Worm (Caenorhabditis elegans) whole organism, young adult: ENCODE measurements around the gene lgc-31.

ENCODE experiments used
- B0035.1 ChIP-seq: sonication (generic microtip); optimal IDR thresholded peaks from 2 replicates; lab custom pipeline; 2016; ENCODE audit warnings: missing genetic modification characterization, mild to moderate bottlenecking, missing compliant biosample characterization, missing genotype, missing genetic modification reagents
- C17E4.6 ChIP-seq: fragments of 200-800 bp; sonication (Bioruptor generic); IDR thresholded peaks from 2 replicates; pipeline ENCODE4 v1.3.6; 2022; ENCODE audit warnings: missing genetic modification reagents, missing genetic modification characterization, missing compliant biosample characterization
- D2030.7 ChIP-seq: fragments of 200-800 bp; sonication (Bioruptor generic); IDR thresholded peaks from 2 replicates; pipeline ENCODE4 v1.3.6; 2022; ENCODE audit warnings: missing genetic modification reagents, missing genetic modification characterization, missing compliant biosample characterization
- F10E7.11 ChIP-seq: sonication (generic microtip); optimal IDR thresholded peaks from 2 replicates; lab custom pipeline; 2017; ENCODE audit warnings: mild to moderate bottlenecking, missing genetic modification characterization, moderate library complexity, missing compliant biosample characterization
- F22D6.2 ChIP-seq: sonication (generic microtip); optimal IDR thresholded peaks from 2 replicates; lab custom pipeline; 2016; ENCODE audit warnings: mild to moderate bottlenecking, missing genetic modification characterization, missing compliant biosample characterization
- F23B12.7 ChIP-seq: sonication (generic microtip); optimal IDR thresholded peaks from 2 replicates; lab custom pipeline; 2017; ENCODE audit warnings: missing genetic modification characterization, mild to moderate bottlenecking, missing compliant biosample characterization, antibody characterized with exemption, moderate library complexity; ENCODE audit not compliant: insufficient read depth
- F33H1.4 ChIP-seq: fragments of 200-800 bp; sonication (Bioruptor generic); IDR thresholded peaks from 2 replicates; pipeline ENCODE4 v1.3.6; 2022; ENCODE audit warnings: missing genetic modification reagents, missing genetic modification characterization, missing compliant biosample characterization
- F39B2.1 ChIP-seq: fragments of 200-800 bp; sonication (Bioruptor generic); IDR thresholded peaks from 2 replicates; pipeline ENCODE4 v1.3.6; 2022; ENCODE audit warnings: missing genetic modification reagents, missing genetic modification characterization, missing compliant biosample characterization
- F55B11.4 ChIP-seq: sonication (generic microtip); optimal IDR thresholded peaks from 2 replicates; lab custom pipeline; 2016; ENCODE audit warnings: missing compliant biosample characterization, missing genetic modification characterization, borderline replicate concordance; ENCODE audit not compliant: insufficient read depth
- T26A5.8 ChIP-seq: sonication (generic microtip); optimal IDR thresholded peaks from 2 replicates; lab custom pipeline; 2016; ENCODE audit warnings: missing genetic modification characterization, missing compliant biosample characterization
- Y95B8A.8 ChIP-seq: fragments of 200-800 bp; sonication (Bioruptor generic); IDR thresholded peaks from 2 replicates; pipeline ENCODE4 v1.3.6; 2022; ENCODE audit warnings: missing genetic modification reagents, missing genetic modification characterization, missing compliant biosample characterization
- ZK185.1 ChIP-seq: sonication (generic microtip); optimal IDR thresholded peaks from 2 replicates; lab custom pipeline; 2016; ENCODE audit warnings: mild to moderate bottlenecking, missing genetic modification characterization, missing compliant biosample characterization; ENCODE audit not compliant: poor library complexity, severe bottlenecking
- athp-1 ChIP-seq: sonication (generic microtip); optimal IDR thresholded peaks from 2 replicates; lab custom pipeline; 2017; ENCODE audit warnings: mild to moderate bottlenecking, missing genetic modification characterization, missing compliant biosample characterization
- attf-3 ChIP-seq: fragments of 200-800 bp; sonication (Bioruptor generic); conservative IDR thresholded peaks from 2 replicates; pipeline ENCODE4 v1.3.6; 2022; ENCODE audit warnings: missing genetic modification reagents, missing genetic modification characterization, missing compliant biosample characterization
- attf-5 ChIP-seq: fragments of 200-800 bp; sonication (Bioruptor generic); optimal IDR thresholded peaks from 2 replicates; lab custom pipeline; 2018; ENCODE audit warnings: mild to moderate bottlenecking, missing genetic modification characterization, missing compliant biosample characterization
- cebp-2 ChIP-seq: fragments of 200-800 bp; sonication (Bioruptor generic); IDR thresholded peaks from 2 replicates; pipeline ENCODE4 v1.3.6; 2022; ENCODE audit warnings: missing genetic modification characterization, missing compliant biosample characterization
- ceh-27 ChIP-seq: fragments of 200-800 bp; sonication (Bioruptor generic); optimal IDR thresholded peaks from 2 replicates; lab custom pipeline; 2018; ENCODE audit warnings: mild to moderate bottlenecking, missing genetic modification characterization, moderate library complexity, missing compliant biosample characterization
- ceh-40 ChIP-seq: fragments of 200-800 bp; sonication (Bioruptor generic); IDR thresholded peaks from 2 replicates; pipeline ENCODE4 v1.3.6; 2022; ENCODE audit warnings: missing genetic modification characterization, missing compliant biosample characterization
- ceh-91 ChIP-seq: fragments of 200-800 bp; sonication (Bioruptor generic); IDR thresholded peaks from 2 replicates; pipeline ENCODE4 v1.3.6; 2022; ENCODE audit warnings: missing genetic modification reagents, missing genetic modification characterization, missing compliant biosample characterization
- chd-7 ChIP-seq: sonication (generic microtip); optimal IDR thresholded peaks from 2 replicates; lab custom pipeline; 2016; ENCODE audit warnings: mild to moderate bottlenecking, missing genetic modification characterization, moderate library complexity, missing compliant biosample characterization
- dpff-1 ChIP-seq: sonication (generic microtip); optimal IDR thresholded peaks from 2 replicates; lab custom pipeline; 2017; ENCODE audit warnings: mild to moderate bottlenecking, missing genetic modification characterization, missing compliant biosample characterization
- dpl-1 ChIP-seq: fragments of 150-350 bp; optimal IDR thresholded peaks from 2 replicates; lab custom pipeline; 2014; ENCODE audit warnings: missing biosample characterization, missing genetic modification reagents, missing genetic modification characterization
- egrh-3 ChIP-seq: fragments of 200-800 bp; sonication (Bioruptor generic); IDR thresholded peaks from 2 replicates; pipeline ENCODE4 v1.3.6; 2022; ENCODE audit warnings: missing genetic modification reagents, missing genetic modification characterization, missing compliant biosample characterization
- ets-4 ChIP-seq: fragments of 200-800 bp; sonication (Bioruptor generic); optimal IDR thresholded peaks from 2 replicates; lab custom pipeline; 2018; ENCODE audit warnings: mild to moderate bottlenecking, missing genetic modification characterization, missing compliant biosample characterization
- hmg-1.2 ChIP-seq: fragments of 200-800 bp; sonication (Bioruptor generic); IDR thresholded peaks from 2 replicates; pipeline ENCODE4 v1.3.6; 2022; ENCODE audit warnings: missing genetic modification reagents, missing genetic modification characterization, missing compliant biosample characterization
- hrde-1 ChIP-seq: sonication (generic microtip); optimal IDR thresholded peaks from 2 replicates; lab custom pipeline; 2016; ENCODE audit warnings: missing genetic modification characterization, mild to moderate bottlenecking, missing compliant biosample characterization, moderate library complexity, missing genotype, missing genetic modification reagents, borderline replicate concordance
- let-526 ChIP-seq: fragments of 200-800 bp; sonication (Bioruptor generic); IDR thresholded peaks from 2 replicates; pipeline ENCODE4 v1.3.6; 2022; ENCODE audit warnings: missing genetic modification reagents, missing genetic modification characterization, missing compliant biosample characterization
- lin-26 ChIP-seq: fragments of 200-800 bp; sonication (Bioruptor generic); IDR thresholded peaks from 2 replicates; pipeline ENCODE4 v1.3.6; 2022; ENCODE audit warnings: missing genetic modification reagents, missing genetic modification characterization, missing compliant biosample characterization
- lin-35 ChIP-seq, 3 experiments: fragments of 150-350 bp in 2 of 3; sonication (generic microtip) in 1 of 3; optimal IDR thresholded peaks; 2 replicates each; lab custom pipeline; 2014 to 2018; ENCODE audit warnings: missing biosample characterization in 3 of 3, missing genetic modification characterization in 3 of 3, missing genetic modification reagents in 3 of 3
- lin-40 ChIP-seq: sonication (generic microtip); optimal IDR thresholded peaks from 2 replicates; lab custom pipeline; 2016; ENCODE audit warnings: missing genetic modification characterization, mild to moderate bottlenecking, missing compliant biosample characterization, missing genotype, missing genetic modification reagents
- lsl-1 ChIP-seq: fragments of 200-800 bp; sonication (Bioruptor generic); optimal IDR thresholded peaks from 2 replicates; lab custom pipeline; 2018; ENCODE audit warnings: mild to moderate bottlenecking, missing genetic modification characterization, moderate library complexity, missing compliant biosample characterization
- madf-10 ChIP-seq: sonication (generic microtip); optimal IDR thresholded peaks from 2 replicates; lab custom pipeline; 2016; ENCODE audit warnings: mild to moderate bottlenecking, missing genetic modification characterization, missing compliant biosample characterization
- madf-6 ChIP-seq: fragments of 200-800 bp; sonication (Bioruptor generic); IDR thresholded peaks from 2 replicates; pipeline ENCODE4 v1.3.6; 2022; ENCODE audit warnings: missing genetic modification reagents, missing genetic modification characterization, missing compliant biosample characterization
- madf-8 ChIP-seq: fragments of 200-800 bp; sonication (Bioruptor generic); conservative IDR thresholded peaks from 2 replicates; pipeline ENCODE4 v1.3.6; 2022; ENCODE audit warnings: missing genetic modification reagents, missing genetic modification characterization, missing compliant biosample characterization
- mel-28 ChIP-seq: sonication (generic microtip); optimal IDR thresholded peaks from 2 replicates; lab custom pipeline; 2016; ENCODE audit warnings: borderline replicate concordance, mild to moderate bottlenecking, missing genetic modification characterization, missing compliant biosample characterization
- nfya-1 ChIP-seq: sonication (generic microtip); optimal IDR thresholded peaks from 2 replicates; lab custom pipeline; 2017; ENCODE audit warnings: antibody characterized with exemption, missing compliant biosample characterization, missing genetic modification characterization, borderline replicate concordance; ENCODE audit not compliant: insufficient read depth
- nfyb-1 ChIP-seq: fragments of 200-800 bp; sonication (Bioruptor generic); IDR thresholded peaks from 2 replicates; pipeline ENCODE4 v1.3.6; 2022; ENCODE audit warnings: missing genetic modification reagents, missing genetic modification characterization, missing compliant biosample characterization
- nhr-27 ChIP-seq: fragments of 200-800 bp; sonication (Bioruptor generic); optimal IDR thresholded peaks from 2 replicates; lab custom pipeline; 2018; ENCODE audit warnings: mild to moderate bottlenecking, missing genetic modification characterization, moderate library complexity, missing compliant biosample characterization
- pha-4 ChIP-seq: fragments of 150-350 bp; sonication (generic microtip); optimal IDR thresholded peaks from 2 replicates; lab custom pipeline; 2014; ENCODE audit warnings: missing biosample characterization, missing genetic modification reagents, missing genetic modification characterization
- rec-8 ChIP-seq, 2 experiments: sonication (generic microtip); optimal IDR thresholded peaks; 2 replicates each; lab custom pipeline; 2016; ENCODE audit warnings: mild to moderate bottlenecking in 2 of 2, missing genetic modification characterization in 2 of 2, missing genetic modification reagents in 2 of 2, missing genotype in 2 of 2, missing biosample characterization in 1 of 2, missing compliant biosample characterization in 1 of 2, moderate library complexity in 1 of 2
- sea-2 ChIP-seq: fragments of 200-800 bp; sonication (Bioruptor generic); IDR thresholded peaks from 2 replicates; pipeline ENCODE4 v1.3.6; 2022; ENCODE audit warnings: missing genetic modification characterization, missing compliant biosample characterization
- snpc-1.3 ChIP-seq: sonication (generic microtip); optimal IDR thresholded peaks from 2 replicates; lab custom pipeline; 2017; ENCODE audit warnings: missing genetic modification characterization, mild to moderate bottlenecking, missing compliant biosample characterization, antibody characterized with exemption, moderate library complexity, missing genotype, missing genetic modification reagents; ENCODE audit not compliant: insufficient read depth
- tbp1 ChIP-seq: fragments of 200-800 bp; sonication (Bioruptor generic); optimal IDR thresholded peaks from 2 replicates; lab custom pipeline; 2018; ENCODE audit warnings: mild to moderate bottlenecking, missing genetic modification characterization, missing compliant biosample characterization
- tbx-9 ChIP-seq: sonication (generic microtip); optimal IDR thresholded peaks from 2 replicates; lab custom pipeline; 2016; ENCODE audit warnings: borderline replicate concordance, missing genetic modification characterization, inconsistent platforms, missing compliant biosample characterization
- xnd-1 ChIP-seq: sonication (generic microtip); optimal IDR thresholded peaks from 2 replicates; lab custom pipeline; 2016; ENCODE audit warnings: missing genotype, missing genetic modification reagents, missing genetic modification characterization, missing compliant biosample characterization
- zfh-2 ChIP-seq: fragments of 200-800 bp; sonication (Bioruptor generic); conservative IDR thresholded peaks from 2 replicates; pipeline ENCODE4 v1.3.6; 2022; ENCODE audit warnings: missing genetic modification reagents, missing genetic modification characterization, missing compliant biosample characterization
- zim-3 ChIP-seq: sonication (generic microtip); optimal IDR thresholded peaks from 2 replicates; lab custom pipeline; 2017; ENCODE audit warnings: mild to moderate bottlenecking, missing genetic modification characterization, moderate library complexity, missing compliant biosample characterization
- ztf-28 ChIP-seq: fragments of 200-800 bp; sonication (Bioruptor generic); IDR thresholded peaks from 2 replicates; pipeline ENCODE4 v1.3.6; 2022; ENCODE audit warnings: missing genetic modification reagents, missing genetic modification characterization, missing compliant biosample characterization

The lgc-31 gene

ce11 chrV:15479825-15480224, 42.0 kb downstream of the lgc-31 start (continued):
- no peak for TF ChIP-seq zim-3 (tag; lab: Kevin White, UChicago)
- no peak for TF ChIP-seq hrde-1 (tag; lab: Kevin White, UChicago)
- TF ChIP-seq mel-28 (tag; lab: Kevin White, UChicago) = no peak
- TF ChIP-seq nhr-27 (tag; lab: Kevin White, UChicago) = no peak
- no peak for TF ChIP-seq F10E7.11 (tag; lab: Kevin White, UChicago)
- peak; percentile 27 for TF ChIP-seq lsl-1
- peak; percentile 61 for TF ChIP-seq T26A5.8 (tag; lab: Kevin White, UChicago)
- no peak for TF ChIP-seq F39B2.1
- no peak for TF ChIP-seq madf-10 (tag; lab: Kevin White, UChicago)
- no peak for TF ChIP-seq let-526 (GFP tag; lab: Robert Waterston, UW)
- TF ChIP-seq attf-3 (GFP tag; lab: Robert Waterston, UW) = no peak
- TF ChIP-seq pha-4 = no peak
- TF ChIP-seq lin-35 (GFP tag; optimal IDR thresholded peaks at IDR 0.05; lab: Kevin White, UChicago) = no peak
- no peak for TF ChIP-seq C17E4.6 (GFP tag; lab: Robert Waterston, UW)
- TF ChIP-seq hmg-1.2 = peak; percentile 49
- TF ChIP-seq ceh-27 (GFP tag; lab: Kevin White, UChicago) = no peak
- TF ChIP-seq rec-8 (tag; optimal IDR thresholded peaks at IDR 0.05; lab: Kevin White, UChicago) = peak in 1 of 2 experiments; percentile 53
- no peak for TF ChIP-seq nfya-1 (tag; lab: Kevin White, UChicago)
- no peak for TF ChIP-seq egrh-3
- no peak for TF ChIP-seq sea-2 (GFP tag; lab: Robert Waterston, UW)
- TF ChIP-seq Y95B8A.8 (GFP tag; lab: Robert Waterston, UW) = no peak
- no peak for TF ChIP-seq ZK185.1 (tag; lab: Kevin White, UChicago)
- TF ChIP-seq F22D6.2 (tag; lab: Kevin White, UChicago) = no peak
- TF ChIP-seq ets-4 = no peak
- peak; percentile 52 for TF ChIP-seq snpc-1.3
- TF ChIP-seq tbx-9 (tag; lab: Kevin White, UChicago) = no peak
- no peak for TF ChIP-seq cebp-2 (GFP tag; lab: Robert Waterston, UW)
- TF ChIP-seq madf-8 = no peak
- TF ChIP-seq dpff-1 (tag; lab: Kevin White, UChicago) = no peak
- no peak for TF ChIP-seq ceh-40 (GFP tag; lab: Robert Waterston, UW)
- peak; percentile 78 for TF ChIP-seq D2030.7
- peak; percentile 21; the same call in 1 of the 2 replicates for TF ChIP-seq F33H1.4 (GFP tag; lab: Robert Waterston, UW)
- TF ChIP-seq attf-5 (GFP tag; lab: Kevin White, UChicago) = peak; percentile 20
- TF ChIP-seq B0035.1 = no peak
- TF ChIP-seq dpl-1 (GFP tag; lab: Kevin White, UChicago) = no peak
- TF ChIP-seq lin-26 (GFP tag; lab: Robert Waterston, UW) = no peak
- no peak for TF ChIP-seq ceh-91
- no peak for TF ChIP-seq athp-1 (tag; lab: Kevin White, UChicago)
- no peak for TF ChIP-seq xnd-1 (tag; lab: Kevin White, UChicago)
- TF ChIP-seq nfyb-1 (GFP tag; lab: Robert Waterston, UW) = 0 out of 2 replicates have a peak, but pooled peaks have one; percentile 50
- peak; percentile 88 for TF ChIP-seq tbp1
- TF ChIP-seq ztf-28 (GFP tag; lab: Robert Waterston, UW) = no peak
- no peak for TF ChIP-seq lin-40 (tag; lab: Kevin White, UChicago)
- TF ChIP-seq madf-6 (GFP tag; lab: Robert Waterston, UW) = peak; percentile 61
- TF ChIP-seq F23B12.7 (tag; lab: Kevin White, UChicago) = no peak
- TF ChIP-seq chd-7 (tag; lab: Kevin White, UChicago) = no peak
- TF ChIP-seq F55B11.4 (tag; lab: Kevin White, UChicago) = no peak
- TF ChIP-seq zfh-2 (GFP tag; lab: Robert Waterston, UW) = no peak
